Worm (Caenorhabditis elegans) whole organism, late embryonic: Measurements from ENCODE around the gene T16H12.2.

Source experiments
- C08G9.2 ChIP-seq: sonication (generic microtip); optimal IDR thresholded peaks from 2 replicates; lab custom pipeline; 2016; ENCODE audit warnings: mild to moderate bottlenecking, missing genetic modification characterization, moderate library complexity, missing compliant biosample characterization
- C38D4.7 ChIP-seq: fragments of 200-800 bp; sonication (Bioruptor generic); optimal IDR thresholded peaks from 2 replicates; lab custom pipeline; 2018; ENCODE audit warnings: mild to moderate bottlenecking, missing genetic modification characterization, moderate library complexity, missing compliant biosample characterization
- F13H6.1 ChIP-seq: sonication (generic microtip); optimal IDR thresholded peaks from 2 replicates; lab custom pipeline; 2016; ENCODE audit warnings: missing genetic modification characterization, missing compliant biosample characterization
- ceh-24 ChIP-seq: sonication (generic microtip); optimal IDR thresholded peaks from 2 replicates; lab custom pipeline; 2016; ENCODE audit warnings: mild to moderate bottlenecking, missing genetic modification characterization, missing compliant biosample characterization
- dve-1 ChIP-seq: sonication (generic microtip); optimal IDR thresholded peaks from 2 replicates; lab custom pipeline; 2017; ENCODE audit warnings: antibody characterized with exemption, mild to moderate bottlenecking, missing genetic modification characterization, missing compliant biosample characterization
- elt-2 ChIP-seq: sonication (generic microtip); optimal IDR thresholded peaks from 2 replicates; lab custom pipeline; 2016; ENCODE audit warnings: missing genetic modification reagents, missing genetic modification characterization, missing compliant biosample characterization
- hlh-15 ChIP-seq: sonication (generic microtip); optimal IDR thresholded peaks from 2 replicates; lab custom pipeline; 2016; ENCODE audit warnings: missing genetic modification characterization, missing compliant biosample characterization
- hlh-30 ChIP-seq: sonication (generic microtip); optimal IDR thresholded peaks from 2 replicates; lab custom pipeline; 2017; ENCODE audit warnings: antibody characterized with exemption, missing genetic modification characterization, missing compliant biosample characterization; ENCODE audit not compliant: insufficient read depth
- nhr-11 ChIP-seq: fragments of 150-350 bp; optimal IDR thresholded peaks from 2 replicates; lab custom pipeline; 2014; ENCODE audit warnings: missing biosample characterization, missing genetic modification characterization
- npax-4 ChIP-seq: sonication (generic microtip); optimal IDR thresholded peaks from 2 replicates; lab custom pipeline; 2016; ENCODE audit warnings: missing genetic modification characterization, missing compliant biosample characterization
- pha-4 ChIP-seq: fragments of 150-350 bp; optimal IDR thresholded peaks from 2 replicates; lab custom pipeline; 2018; ENCODE audit warnings: missing biosample characterization, missing genetic modification reagents, missing genetic modification characterization
- pqm-1 ChIP-seq: sonication (generic microtip); optimal IDR thresholded peaks from 2 replicates; lab custom pipeline; 2016; ENCODE audit warnings: missing genetic modification characterization, missing compliant biosample characterization
- unc-3 ChIP-seq, 2 experiments: fragments of 200-800 bp in 1 of 2; sonication (Bioruptor generic) in 1 of 2; sonication (generic microtip) in 1 of 2; conservative IDR thresholded peaks in 1 of 2; optimal IDR thresholded peaks in 1 of 2; 2 replicates each; pipeline versions ENCODE4 v1.3.6 to Lab custom; 2016 to 2022; ENCODE audit warnings: missing compliant biosample characterization in 2 of 2, missing genetic modification characterization in 2 of 2, missing genetic modification reagents in 1 of 2
- unc-55 ChIP-seq: sonication (generic microtip); optimal IDR thresholded peaks from 2 replicates; lab custom pipeline; 2017; ENCODE audit warnings: missing biosample characterization, missing genetic modification reagents, missing genetic modification characterization

DNA sequence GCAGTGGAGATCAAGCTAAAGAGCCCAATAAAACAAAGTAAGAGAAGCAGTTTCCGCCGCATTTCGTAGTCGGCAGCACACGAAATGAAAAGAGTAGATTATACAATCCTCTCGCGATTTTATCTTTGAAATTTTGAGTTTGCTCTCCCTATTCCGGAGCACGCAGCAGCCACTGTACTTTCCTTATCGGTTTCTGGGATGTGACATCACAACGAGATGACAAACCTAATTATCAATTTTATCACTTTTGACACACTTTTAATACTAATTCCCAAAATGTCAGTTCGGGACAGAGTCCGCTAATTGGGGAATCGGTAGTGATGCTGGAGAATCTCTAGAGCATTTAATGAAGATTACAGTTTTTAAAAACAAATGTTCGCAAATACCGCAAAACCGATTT is 36.4 kb upstream of the T16H12.2 start, which contains the start of gene T16G12.1:
- TF ChIP-seq unc-55 (GFP tag; lab: Kevin White, UChicago) (no peak), npax-4 (tag; lab: Kevin White, UChicago) (no peak), F13H6.1 (no peak), nhr-11 (tag; lab: Kevin White, UChicago) (no peak), elt-2 (peak; percentile 53), pqm-1 (tag; lab: Kevin White, UChicago) (no peak), C38D4.7 (GFP tag; lab: Kevin White, UChicago) (no peak), hlh-15 (no peak), pha-4 (tag; lab: Kevin White, UChicago) (no peak), C08G9.2 (tag; lab: Kevin White, UChicago) (no peak), ceh-24 (no peak), dve-1 (tag; lab: Kevin White, UChicago) (no peak), hlh-30 (no peak), unc-3 (GFP tag; conservative IDR thresholded peaks at IDR 0.05; lab: Robert Waterston, UW) (no peak), unc-3 (tag; optimal IDR thresholded peaks at IDR 0.05; lab: Kevin White, UChicago) (no peak)
